Fruit fly (Drosophila melanogaster) whole organism, adult: ENCODE results near the gene CARPB.

Source experiments
- CG7045 ChIP-seq: fragments of 200-800 bp; sonication (Bioruptor generic); optimal IDR thresholded peaks from 2 replicates; lab custom pipeline; 2017; ENCODE audit warnings: missing biosample characterization, mild to moderate bottlenecking, missing genetic modification characterization
- Hr96 ChIP-seq: fragments of 200-800 bp; sonication (Bioruptor generic); optimal IDR thresholded peaks from 2 replicates; lab custom pipeline; 2016; ENCODE audit warnings: missing biosample characterization, missing genetic modification characterization

dm6 chrX:9782923-9783322 is at the start of gene CARPB:
- no peak for TF ChIP-seq Hr96 (GFP tag; lab: Kevin White, UChicago)
- TF ChIP-seq CG7045 (GFP tag; lab: Kevin White, UChicago) = no peak
